Fruit fly (Drosophila melanogaster) whole organism, embryonic: ENCODE results near the gene CG7702.

ENCODE experiments used
- CG12942 ChIP-seq: fragments of 200-800 bp; sonication (Bioruptor generic); optimal IDR thresholded peaks from 3 replicates; lab custom pipeline; 2016; ENCODE audit warnings: missing biosample characterization, missing genetic modification characterization
- CG32532 ChIP-seq: fragments of 200-800 bp; sonication (Bioruptor generic); IDR thresholded peaks from 2 replicates; pipeline ENCODE4 v1.3.6; 2022; ENCODE audit warnings: missing biosample characterization, missing genetic modification characterization
- CG8281 ChIP-seq: fragments of 200-800 bp; sonication (Bioruptor generic); optimal IDR thresholded peaks from 2 replicates; lab custom pipeline; 2018; ENCODE audit warnings: missing biosample characterization, mild to moderate bottlenecking, missing genetic modification characterization, moderate library complexity
- luna ChIP-seq: fragments of 200-800 bp; sonication (Bioruptor generic); optimal IDR thresholded peaks from 2 replicates; lab custom pipeline; 2016; ENCODE audit warnings: missing biosample characterization, missing genetic modification characterization
- tap ChIP-seq: fragments of 200-800 bp; optimal IDR thresholded peaks from 3 replicates; lab custom pipeline; 2019; ENCODE audit warnings: missing biosample characterization, mild to moderate bottlenecking, missing genetic modification characterization, moderate library complexity
- unc-4 ChIP-seq: fragments of 200-800 bp; sonication (Bioruptor generic); IDR thresholded peaks from 2 replicates; pipeline ENCODE4 v1.3.6; 2022; ENCODE audit warnings: missing biosample characterization, missing genetic modification characterization; ENCODE audit not compliant: partially characterized antibody

DNA sequence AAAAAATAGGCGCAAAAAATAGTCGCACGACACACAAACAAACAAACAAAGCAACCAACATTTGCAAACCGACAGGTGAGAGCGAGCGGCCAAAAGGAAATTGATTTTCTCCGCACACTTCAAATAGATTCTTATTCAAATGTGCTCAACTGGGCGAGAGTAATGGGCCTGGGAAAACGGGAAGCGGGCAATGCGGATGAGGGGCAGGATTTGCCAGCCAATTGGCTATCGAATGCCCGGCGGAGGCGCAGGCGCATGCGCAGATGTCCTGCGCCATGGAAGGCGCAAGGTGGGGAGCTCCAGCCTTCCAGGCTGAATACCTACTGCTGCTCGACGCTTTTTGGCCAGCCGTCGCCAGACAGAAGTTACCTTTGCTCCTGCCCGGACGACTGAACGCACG is 36.0 kb downstream of the CG7702 start, which contains the start of the genes ChAT and VAChT:
- no peak for TF ChIP-seq CG8281 (tag; lab: Kevin White, UChicago)
- no peak for TF ChIP-seq CG12942 (GFP tag; lab: Kevin White, UChicago)
- TF ChIP-seq unc-4 (GFP tag; lab: Robert Waterston, UW): no peak
- TF ChIP-seq CG32532 (GFP tag; lab: Robert Waterston, UW): no peak
- no peak for TF ChIP-seq tap (tag; lab: Kevin White, UChicago)
- no peak for TF ChIP-seq luna (GFP tag; lab: Kevin White, UChicago)
